Fruit fly (Drosophila melanogaster) whole organism, embryonic: ENCODE results near the gene Spx.

Experiments used
- ATbp ChIP-seq: fragments of 200-800 bp; sonication (Bioruptor generic); optimal IDR thresholded peaks from 2 replicates; lab custom pipeline; 2017; ENCODE audit warnings: missing biosample characterization, mild to moderate bottlenecking, missing genetic modification characterization, missing genetic modification reagents
- Adf1 ChIP-seq: fragments of 200-800 bp; sonication (Bioruptor generic); IDR thresholded peaks from 2 replicates; pipeline ENCODE4 v1.3.6; 2022; ENCODE audit warnings: missing biosample characterization, missing genetic modification characterization
- Bteb2 ChIP-seq: fragments of 200-800 bp; sonication (Bioruptor generic); optimal IDR thresholded peaks from 2 replicates; lab custom pipeline; 2016; ENCODE audit warnings: missing biosample characterization, missing genetic modification characterization
- CG10321 ChIP-seq: fragments of 200-800 bp; sonication (Bioruptor generic); IDR thresholded peaks from 2 replicates; pipeline ENCODE4 v1.3.6; 2022; ENCODE audit warnings: missing biosample characterization, missing genetic modification characterization
- CG1233 ChIP-seq: fragments of 200-800 bp; sonication (Bioruptor generic); optimal IDR thresholded peaks from 4 replicates; lab custom pipeline; 2018; ENCODE audit warnings: missing biosample characterization, mild to moderate bottlenecking, missing genetic modification characterization
- CG13424 ChIP-seq: fragments of 200-800 bp; sonication (Bioruptor generic); optimal IDR thresholded peaks from 2 replicates; lab custom pipeline; 2019; ENCODE audit warnings: missing biosample characterization, mild to moderate bottlenecking, missing genetic modification characterization, moderate library complexity
- CG15696 ChIP-seq: fragments of 200-800 bp; sonication (Bioruptor generic); optimal IDR thresholded peaks from 2 replicates; lab custom pipeline; 2019; ENCODE audit warnings: missing biosample characterization, mild to moderate bottlenecking, missing genetic modification characterization, moderate library complexity
- CG17361 ChIP-seq: fragments of 200-800 bp; sonication (Bioruptor generic); IDR thresholded peaks from 3 replicates; pipeline ENCODE4 v1.3.6; 2022; ENCODE audit warnings: missing biosample characterization, missing genetic modification characterization
- CG1792 ChIP-seq: fragments of 200-800 bp; sonication (Bioruptor generic); optimal IDR thresholded peaks from 2 replicates; lab custom pipeline; 2016; ENCODE audit warnings: missing biosample characterization, missing genetic modification characterization
- CG2202 ChIP-seq: fragments of 200-800 bp; sonication (Bioruptor generic); optimal IDR thresholded peaks from 2 replicates; lab custom pipeline; 2018; ENCODE audit warnings: missing biosample characterization, mild to moderate bottlenecking, missing genetic modification characterization
- CG3726 ChIP-seq: fragments of 200-800 bp; sonication (Bioruptor generic); IDR thresholded peaks from 3 replicates; pipeline ENCODE4, ENCODE4 v1.3.6; 2022; ENCODE audit warnings: missing biosample characterization, missing genetic modification characterization
- CG3847 ChIP-seq: fragments of 200-800 bp; sonication (Bioruptor generic); IDR thresholded peaks from 2 replicates; pipeline ENCODE4 v1.3.6; 2022; ENCODE audit warnings: missing biosample characterization, missing genetic modification characterization
- CG4730 ChIP-seq: fragments of 200-800 bp; sonication (Bioruptor generic); IDR thresholded peaks from 2 replicates; pipeline ENCODE4 v1.3.6; 2022; ENCODE audit warnings: missing biosample characterization, missing genetic modification characterization
- CG8281 ChIP-seq: fragments of 200-800 bp; sonication (Bioruptor generic); optimal IDR thresholded peaks from 2 replicates; lab custom pipeline; 2018; ENCODE audit warnings: missing biosample characterization, mild to moderate bottlenecking, missing genetic modification characterization, moderate library complexity
- CG8388 ChIP-seq: fragments of 200-800 bp; sonication (Bioruptor generic); optimal IDR thresholded peaks from 2 replicates; lab custom pipeline; 2019; ENCODE audit warnings: missing biosample characterization, mild to moderate bottlenecking, missing genetic modification characterization, moderate library complexity
- CG8924 ChIP-seq: fragments of 200-800 bp; optimal IDR thresholded peaks from 3 replicates; lab custom pipeline; 2019; ENCODE audit warnings: missing biosample characterization, mild to moderate bottlenecking, missing genetic modification characterization, moderate library complexity
- CG9797 ChIP-seq: fragments of 200-800 bp; sonication (Bioruptor generic); optimal IDR thresholded peaks from 3 replicates; lab custom pipeline; 2018; ENCODE audit warnings: missing biosample characterization, mild to moderate bottlenecking, missing genetic modification characterization
- CoRest ChIP-seq: fragments of 200-800 bp; sonication (Bioruptor generic); optimal IDR thresholded peaks from 3 replicates; lab custom pipeline; 2018; ENCODE audit warnings: missing biosample characterization, mild to moderate bottlenecking, missing genetic modification characterization, moderate library complexity
- Dek ChIP-seq: fragments of 200-800 bp; sonication (Bioruptor generic); optimal IDR thresholded peaks from 3 replicates; lab custom pipeline; 2019; ENCODE audit warnings: missing biosample characterization, mild to moderate bottlenecking, missing genetic modification characterization, moderate library complexity
- Dip3 ChIP-seq: fragments of 200-800 bp; sonication (Bioruptor generic); optimal IDR thresholded peaks from 3 replicates; lab custom pipeline; 2016; ENCODE audit warnings: missing biosample characterization, missing genetic modification characterization
- Drgx ChIP-seq: fragments of 200-800 bp; sonication (Bioruptor generic); IDR thresholded peaks from 2 replicates; pipeline ENCODE4 v1.3.6; 2022; ENCODE audit warnings: missing biosample characterization, missing genetic modification characterization
- E2f1 ChIP-seq: fragments of 200-800 bp; sonication (Bioruptor generic); IDR thresholded peaks from 2 replicates; pipeline ENCODE4 v1.3.6; 2022; ENCODE audit warnings: missing biosample characterization, missing genetic modification characterization
- ERR ChIP-seq: fragments of 200-800 bp; sonication (Bioruptor generic); optimal IDR thresholded peaks from 2 replicates; lab custom pipeline; 2016; ENCODE audit warnings: missing biosample characterization, missing genetic modification characterization
- Eip74EF ChIP-seq, 2 experiments: fragments of 200-800 bp in 1 of 2; fragments of >200 bp in 1 of 2; sonication (Bioruptor generic) in 1 of 2; optimal IDR thresholded peaks; 2 replicates each; lab custom pipeline; 2017 to 2019; ENCODE audit warnings: missing biosample characterization in 2 of 2, missing genetic modification characterization in 2 of 2, mild to moderate bottlenecking in 1 of 2, moderate library complexity in 1 of 2
- Gsc ChIP-seq: fragments of 200-800 bp; sonication (Bioruptor generic); IDR thresholded peaks from 2 replicates; pipeline ENCODE4 v1.3.6; 2022; ENCODE audit warnings: missing biosample characterization, missing genetic modification characterization
- HHEX ChIP-seq: fragments of 200-800 bp; sonication (Bioruptor generic); optimal IDR thresholded peaks from 3 replicates; lab custom pipeline; 2017; ENCODE audit warnings: missing biosample characterization, mild to moderate bottlenecking, missing genetic modification characterization, missing genetic modification reagents
- HmgD ChIP-seq: fragments of 200-800 bp; sonication (Bioruptor generic); optimal IDR thresholded peaks from 3 replicates; lab custom pipeline; 2016; ENCODE audit warnings: missing biosample characterization, missing genetic modification characterization
- Lpt ChIP-seq: fragments of >200 bp; optimal IDR thresholded peaks from 2 replicates; lab custom pipeline; 2018; ENCODE audit warnings: missing biosample characterization, missing genetic modification characterization
- MTF-1 ChIP-seq: fragments of 200-800 bp; sonication (Bioruptor generic); optimal IDR thresholded peaks from 2 replicates; lab custom pipeline; 2018; ENCODE audit warnings: missing biosample characterization, mild to moderate bottlenecking, missing genetic modification characterization, borderline replicate concordance
- Mes4 ChIP-seq: fragments of 200-800 bp; sonication (Bioruptor generic); optimal IDR thresholded peaks from 2 replicates; lab custom pipeline; 2016; ENCODE audit warnings: missing biosample characterization, missing genetic modification characterization
- Poxn ChIP-seq: fragments of 200-800 bp; sonication (Bioruptor generic); IDR thresholded peaks from 2 replicates; pipeline ENCODE4 v1.3.6; 2022; ENCODE audit warnings: missing biosample characterization, missing genetic modification characterization
- TFAM ChIP-seq: fragments of 200-800 bp; sonication (Bioruptor generic); optimal IDR thresholded peaks from 2 replicates; lab custom pipeline; 2017; ENCODE audit warnings: missing biosample characterization, missing genetic modification characterization, inconsistent platforms
- Usf ChIP-seq: fragments of 200-800 bp; sonication (Bioruptor generic); optimal IDR thresholded peaks from 2 replicates; lab custom pipeline; 2017; ENCODE audit warnings: missing genotype, missing biosample characterization, missing genetic modification characterization
- ac ChIP-seq: fragments of 200-800 bp; sonication (Bioruptor generic); optimal IDR thresholded peaks from 3 replicates; lab custom pipeline; 2017; ENCODE audit warnings: missing biosample characterization, mild to moderate bottlenecking, missing genetic modification characterization
- amos ChIP-seq: fragments of 200-800 bp; sonication (Bioruptor generic); IDR thresholded peaks from 2 replicates; pipeline ENCODE4 v1.3.6; 2022; ENCODE audit warnings: missing biosample characterization, missing genetic modification characterization; ENCODE audit not compliant: partially characterized antibody
- bigmax ChIP-seq: fragments of 200-800 bp; sonication (Bioruptor generic); optimal IDR thresholded peaks from 2 replicates; lab custom pipeline; 2018; ENCODE audit warnings: missing biosample characterization, mild to moderate bottlenecking, missing genetic modification characterization
- corto ChIP-seq: fragments of 200-800 bp; sonication (Bioruptor generic); optimal IDR thresholded peaks from 2 replicates; lab custom pipeline; 2016; ENCODE audit warnings: missing biosample characterization, mild to moderate bottlenecking, missing genetic modification characterization, moderate library complexity
- crc ChIP-seq: fragments of 200-800 bp; sonication (Bioruptor generic); optimal IDR thresholded peaks from 2 replicates; lab custom pipeline; 2016; ENCODE audit warnings: missing biosample characterization, missing genetic modification characterization
- croc ChIP-seq: fragments of 200-800 bp; sonication (Bioruptor generic); conservative IDR thresholded peaks from 3 replicates; pipeline ENCODE4 v1.3.6; 2022; ENCODE audit warnings: missing biosample characterization, missing genetic modification characterization
- emc ChIP-seq: fragments of 200-800 bp; sonication (Bioruptor generic); optimal IDR thresholded peaks from 2 replicates; lab custom pipeline; 2016; ENCODE audit warnings: missing biosample characterization, missing genetic modification characterization
- ind ChIP-seq: fragments of 200-800 bp; sonication (Bioruptor generic); optimal IDR thresholded peaks from 3 replicates; lab custom pipeline; 2016; ENCODE audit warnings: missing biosample characterization, missing genetic modification characterization
- jumu ChIP-seq: fragments of 200-800 bp; sonication (Bioruptor generic); optimal IDR thresholded peaks from 3 replicates; lab custom pipeline; 2016; ENCODE audit warnings: missing biosample characterization, missing genetic modification characterization
- knrl ChIP-seq: fragments of 200-800 bp; sonication (Bioruptor generic); IDR thresholded peaks from 3 replicates; pipeline ENCODE4 v1.3.6; 2022; ENCODE audit warnings: missing biosample characterization, missing genetic modification characterization; ENCODE audit not compliant: partially characterized antibody
- nau ChIP-seq: fragments of 200-800 bp; sonication (Bioruptor generic); optimal IDR thresholded peaks from 3 replicates; lab custom pipeline; 2017; ENCODE audit warnings: missing biosample characterization, mild to moderate bottlenecking, missing genetic modification characterization, missing genetic modification reagents
- odd ChIP-seq: fragments of 200-800 bp; sonication (Bioruptor generic); optimal IDR thresholded peaks from 2 replicates; lab custom pipeline; 2017; ENCODE audit warnings: missing biosample characterization, mild to moderate bottlenecking, missing genetic modification characterization
- ro ChIP-seq: fragments of 200-800 bp; sonication (Bioruptor generic); IDR thresholded peaks from 2 replicates; pipeline ENCODE4 v1.3.6; 2022; ENCODE audit warnings: missing biosample characterization, missing genetic modification characterization
- salm ChIP-seq: fragments of 200-800 bp; sonication (Bioruptor generic); optimal IDR thresholded peaks from 2 replicates; lab custom pipeline; 2018; ENCODE audit warnings: missing biosample characterization, mild to moderate bottlenecking, missing genetic modification characterization
- slbo ChIP-seq: fragments of 200-800 bp; sonication (Bioruptor generic); IDR thresholded peaks from 2 replicates; pipeline ENCODE4 v1.3.6; 2022; ENCODE audit warnings: missing biosample characterization, missing genetic modification characterization
- ssp ChIP-seq: fragments of 200-800 bp; sonication (Bioruptor generic); IDR thresholded peaks from 2 replicates; pipeline ENCODE4 v1.3.6; 2022; ENCODE audit warnings: missing biosample characterization, missing genetic modification characterization
- yki ChIP-seq: fragments of >200 bp; optimal IDR thresholded peaks from 3 replicates; lab custom pipeline; 2018
- zfh1 ChIP-seq: fragments of 200-800 bp; sonication (Bioruptor generic); IDR thresholded peaks from 3 replicates; pipeline ENCODE4 v1.3.6; 2022; ENCODE audit warnings: missing biosample characterization, missing genetic modification characterization

Spx gene

dm6 chrX:6267187-6267711 lies 11.6 kb downstream of the Spx start, which contains the start of gene schlank (continued):
- TF ChIP-seq CG3847 (GFP tag; lab: Robert Waterston, UW), result peak; percentile 25; the same call in 1 of the 2 replicates
- no peak for TF ChIP-seq nau (GFP tag; lab: Kevin White, UChicago)
- TF ChIP-seq Dek, result peak; percentile 35
- peak; percentile 25 for TF ChIP-seq CG8924 (tag; lab: Kevin White, UChicago)
- TF ChIP-seq ssp (GFP tag; lab: Robert Waterston, UW), result peak; percentile 76
- peak; percentile 73 for TF ChIP-seq ind (GFP tag; lab: Kevin White, UChicago)
- TF ChIP-seq CG10321 (GFP tag; lab: Robert Waterston, UW), result no peak
- TF ChIP-seq HmgD (GFP tag; lab: Kevin White, UChicago), result no peak
- TF ChIP-seq CG1233 (GFP tag; lab: Kevin White, UChicago), result peak; percentile 2
- peak; percentile 89 for TF ChIP-seq CG9797 (GFP tag; lab: Kevin White, UChicago)
- peak; percentile 36 for TF ChIP-seq CG15696 (tag; lab: Kevin White, UChicago)
- peak; percentile 46 for TF ChIP-seq ERR (GFP tag; lab: Kevin White, UChicago)
- TF ChIP-seq zfh1, result peak; percentile 58; the same call in 2 of the 3 replicates
- TF ChIP-seq CG3726, result no peak
- peak; percentile 71 for TF ChIP-seq CG17361 (GFP tag; lab: Robert Waterston, UW)
- no peak for TF ChIP-seq ro (GFP tag; lab: Robert Waterston, UW)
- TF ChIP-seq odd (GFP tag; lab: Kevin White, UChicago), result no peak
- peak; percentile 11; the same call in 1 of the 2 replicates for TF ChIP-seq amos (GFP tag; lab: Robert Waterston, UW)
- no peak for TF ChIP-seq Bteb2 (GFP tag; lab: Kevin White, UChicago)
- TF ChIP-seq HHEX (GFP tag; lab: Kevin White, UChicago), result peak; percentile 12
- no peak for TF ChIP-seq crc (GFP tag; lab: Kevin White, UChicago)
- TF ChIP-seq CoRest (tag; lab: Kevin White, UChicago), result peak; percentile 68
- TF ChIP-seq bigmax (GFP tag; lab: Kevin White, UChicago), result no peak
- 0 out of 2 replicates have a peak, but pooled peaks have one; percentile 29 for TF ChIP-seq Drgx (GFP tag; lab: Robert Waterston, UW)
- TF ChIP-seq CG1792, result no peak
- TF ChIP-seq Usf, result no peak
- TF ChIP-seq corto (GFP tag; lab: Kevin White, UChicago), result no peak
- no peak for TF ChIP-seq MTF-1
- TF ChIP-seq ac, result no peak
- TF ChIP-seq E2f1 (GFP tag; lab: Robert Waterston, UW), result peak; percentile 51; the same call in 1 of the 2 replicates
- no peak for TF ChIP-seq salm (tag; lab: Kevin White, UChicago)
- no peak for TF ChIP-seq CG2202 (tag; lab: Kevin White, UChicago)
- TF ChIP-seq CG4730, result no peak
- no peak for TF ChIP-seq ATbp (GFP tag; lab: Kevin White, UChicago)
- peak; percentile 52 for TF ChIP-seq CG8388 (GFP tag; lab: Kevin White, UChicago)
- TF ChIP-seq croc (GFP tag; lab: Robert Waterston, UW), result peak; percentile 28; the same call in 1 of the 3 replicates
- no peak for TF ChIP-seq emc (GFP tag; lab: Kevin White, UChicago)
- no peak for TF ChIP-seq Lpt (GFP tag; lab: Kevin White, UChicago)
- TF ChIP-seq CG13424 (tag; lab: Kevin White, UChicago), result peak; percentile 53
- TF ChIP-seq Mes4 (GFP tag; lab: Kevin White, UChicago), result no peak
- TF ChIP-seq Gsc (GFP tag; lab: Robert Waterston, UW), result no peak
- no peak for TF ChIP-seq TFAM (GFP tag; lab: Kevin White, UChicago)
- no peak for TF ChIP-seq Eip74EF (GFP tag; optimal IDR thresholded peaks at IDR 0.05; lab: Kevin White, UChicago)
- peak; percentile 89 for TF ChIP-seq Dip3
- TF ChIP-seq knrl (GFP tag; lab: Robert Waterston, UW), result no peak
- no peak for TF ChIP-seq yki (lab: Kevin White, UChicago)
- TF ChIP-seq Poxn (GFP tag; lab: Robert Waterston, UW), result no peak
- TF ChIP-seq slbo, result peak; percentile 81
- TF ChIP-seq Adf1 (GFP tag; lab: Robert Waterston, UW), result no peak
- no peak for TF ChIP-seq CG8281 (tag; lab: Kevin White, UChicago)
- peak; percentile 74 for TF ChIP-seq jumu (GFP tag; lab: Kevin White, UChicago)
